Worm (Caenorhabditis elegans) whole organism, young adult: ENCODE results near the gene K09F6.3.

Source experiments
- T26A5.8 ChIP-seq: sonication (generic microtip); optimal IDR thresholded peaks from 2 replicates; lab custom pipeline; 2016; ENCODE audit warnings: missing genetic modification characterization, missing compliant biosample characterization
- ama-1 ChIP-seq, 3 experiments: fragments of 150-350 bp in 1 of 3; sonication (generic microtip) in 2 of 3; optimal IDR thresholded peaks; 2 replicates each; lab custom pipeline; 2014 to 2018; ENCODE audit warnings: missing biosample characterization in 2 of 3, missing genetic modification characterization in 2 of 3, missing genetic modification reagents in 2 of 3
- fkh-3 ChIP-seq: sonication (generic microtip); optimal IDR thresholded peaks from 2 replicates; lab custom pipeline; 2016; ENCODE audit warnings: mild to moderate bottlenecking, missing genetic modification characterization, missing compliant biosample characterization
- hlh-26 ChIP-seq: fragments of 200-800 bp; sonication (Bioruptor generic); conservative IDR thresholded peaks from 2 replicates; pipeline ENCODE4 v1.3.6; 2022; ENCODE audit warnings: missing genetic modification reagents, missing genetic modification characterization, missing compliant biosample characterization
- let-526 ChIP-seq: fragments of 200-800 bp; sonication (Bioruptor generic); IDR thresholded peaks from 2 replicates; pipeline ENCODE4 v1.3.6; 2022; ENCODE audit warnings: missing genetic modification reagents, missing genetic modification characterization, missing compliant biosample characterization
- lsy-27 ChIP-seq: sonication (generic microtip); optimal IDR thresholded peaks from 2 replicates; lab custom pipeline; 2017; ENCODE audit warnings: missing genetic modification characterization, mild to moderate bottlenecking, missing compliant biosample characterization, antibody characterized with exemption, missing genotype, borderline replicate concordance; ENCODE audit not compliant: insufficient read depth
- unc-130 ChIP-seq: sonication (generic microtip); optimal IDR thresholded peaks from 2 replicates; lab custom pipeline; 2016; ENCODE audit warnings: missing genetic modification reagents, missing genetic modification characterization, missing compliant biosample characterization

DNA sequence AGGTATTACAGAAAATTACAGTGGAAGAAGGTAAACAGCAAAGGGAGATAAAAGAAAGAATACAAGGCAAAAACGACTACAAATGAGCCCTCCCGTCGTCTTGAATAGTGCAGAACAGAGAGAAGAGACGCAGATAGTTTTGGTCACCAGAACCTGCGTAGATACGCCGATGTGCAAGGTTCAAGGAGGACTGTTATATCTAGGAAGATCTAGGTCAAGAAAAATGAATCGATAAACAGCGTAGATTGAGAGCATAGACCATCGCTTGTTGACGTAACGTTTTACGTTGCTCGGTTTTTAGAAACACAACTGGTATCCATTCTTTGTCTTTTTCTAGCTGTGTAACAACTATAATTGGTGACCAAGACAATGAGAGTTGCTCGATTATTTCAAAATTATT lies 45.9 kb downstream of the K09F6.3 start, which contains the start of gene B0281.5:
- TF ChIP-seq fkh-3 (tag; lab: Kevin White, UChicago) (no peak), ama-1 (optimal IDR thresholded peaks at IDR 0.05; lab: Kevin White, UChicago) (no peak), ama-1 (GFP tag; optimal IDR thresholded peaks at IDR 0.05; lab: Kevin White, UChicago) (no peak), hlh-26 (no peak), lsy-27 (tag; lab: Kevin White, UChicago) (no peak), T26A5.8 (tag; lab: Kevin White, UChicago) (no peak), unc-130 (no peak), let-526 (GFP tag; lab: Robert Waterston, UW) (no peak)
